Worm (Caenorhabditis elegans) whole organism, young adult: ENCODE results near the gene srh-68.

Experiments
- C17E4.6 ChIP-seq: fragments of 200-800 bp; sonication (Bioruptor generic); IDR thresholded peaks from 2 replicates; pipeline ENCODE4 v1.3.6; 2022; ENCODE audit warnings: missing genetic modification reagents, missing genetic modification characterization, missing compliant biosample characterization
- F37B4.10 ChIP-seq: fragments of 200-800 bp; sonication (Bioruptor generic); IDR thresholded peaks from 2 replicates; pipeline ENCODE4 v1.3.6; 2022; ENCODE audit warnings: missing genetic modification characterization, missing compliant biosample characterization
- F55B11.4 ChIP-seq: sonication (generic microtip); optimal IDR thresholded peaks from 2 replicates; lab custom pipeline; 2016; ENCODE audit warnings: missing compliant biosample characterization, missing genetic modification characterization, borderline replicate concordance; ENCODE audit not compliant: insufficient read depth
- F57A8.1 ChIP-seq: fragments of 200-800 bp; sonication (Bioruptor generic); optimal IDR thresholded peaks from 2 replicates; lab custom pipeline; 2018; ENCODE audit warnings: mild to moderate bottlenecking, missing genetic modification characterization, moderate library complexity, missing compliant biosample characterization
- Y79H2A.3 ChIP-seq: fragments of 200-800 bp; sonication (Bioruptor generic); conservative IDR thresholded peaks from 2 replicates; pipeline ENCODE4 v1.3.6; 2022; ENCODE audit warnings: missing genetic modification reagents, missing genetic modification characterization, missing compliant biosample characterization
- Y95B8A.8 ChIP-seq: fragments of 200-800 bp; sonication (Bioruptor generic); IDR thresholded peaks from 2 replicates; pipeline ENCODE4 v1.3.6; 2022; ENCODE audit warnings: missing genetic modification reagents, missing genetic modification characterization, missing compliant biosample characterization
- akir-1 ChIP-seq: fragments of 200-800 bp; sonication (Bioruptor generic); optimal IDR thresholded peaks from 2 replicates; lab custom pipeline; 2018; ENCODE audit warnings: mild to moderate bottlenecking, missing genetic modification characterization, moderate library complexity, missing compliant biosample characterization
- athp-1 ChIP-seq: sonication (generic microtip); optimal IDR thresholded peaks from 2 replicates; lab custom pipeline; 2017; ENCODE audit warnings: mild to moderate bottlenecking, missing genetic modification characterization, missing compliant biosample characterization
- cebp-2 ChIP-seq: fragments of 200-800 bp; sonication (Bioruptor generic); IDR thresholded peaks from 2 replicates; pipeline ENCODE4 v1.3.6; 2022; ENCODE audit warnings: missing genetic modification characterization, missing compliant biosample characterization
- ceh-100 ChIP-seq: fragments of 200-800 bp; sonication (Bioruptor generic); IDR thresholded peaks from 2 replicates; pipeline ENCODE4 v1.3.6; 2022; ENCODE audit warnings: missing genetic modification reagents, missing genetic modification characterization, missing compliant biosample characterization
- ceh-27 ChIP-seq: fragments of 200-800 bp; sonication (Bioruptor generic); optimal IDR thresholded peaks from 2 replicates; lab custom pipeline; 2018; ENCODE audit warnings: mild to moderate bottlenecking, missing genetic modification characterization, moderate library complexity, missing compliant biosample characterization
- chd-7 ChIP-seq: sonication (generic microtip); optimal IDR thresholded peaks from 2 replicates; lab custom pipeline; 2016; ENCODE audit warnings: mild to moderate bottlenecking, missing genetic modification characterization, moderate library complexity, missing compliant biosample characterization
- dox-1 ChIP-seq: fragments of 200-800 bp; sonication (Bioruptor generic); IDR thresholded peaks from 2 replicates; pipeline ENCODE4 v1.3.6; 2022; ENCODE audit warnings: missing genetic modification reagents, missing genetic modification characterization, missing compliant biosample characterization
- dpff-1 ChIP-seq: sonication (generic microtip); optimal IDR thresholded peaks from 2 replicates; lab custom pipeline; 2017; ENCODE audit warnings: mild to moderate bottlenecking, missing genetic modification characterization, missing compliant biosample characterization
- dpl-1 ChIP-seq: fragments of 150-350 bp; optimal IDR thresholded peaks from 2 replicates; lab custom pipeline; 2014; ENCODE audit warnings: missing biosample characterization, missing genetic modification reagents, missing genetic modification characterization
- egl-18 ChIP-seq: fragments of 200-800 bp; sonication (Bioruptor generic); IDR thresholded peaks from 2 replicates; pipeline ENCODE4 v1.3.6; 2022; ENCODE audit warnings: missing genetic modification reagents, missing genetic modification characterization, missing compliant biosample characterization
- egrh-3 ChIP-seq: fragments of 200-800 bp; sonication (Bioruptor generic); IDR thresholded peaks from 2 replicates; pipeline ENCODE4 v1.3.6; 2022; ENCODE audit warnings: missing genetic modification reagents, missing genetic modification characterization, missing compliant biosample characterization
- him-1 ChIP-seq: sonication (generic microtip); optimal IDR thresholded peaks from 2 replicates; lab custom pipeline; 2016; ENCODE audit warnings: missing genotype, missing genetic modification reagents, missing genetic modification characterization, missing compliant biosample characterization
- hmg-1.2 ChIP-seq: fragments of 200-800 bp; sonication (Bioruptor generic); IDR thresholded peaks from 2 replicates; pipeline ENCODE4 v1.3.6; 2022; ENCODE audit warnings: missing genetic modification reagents, missing genetic modification characterization, missing compliant biosample characterization
- hsf-1 ChIP-seq: fragments of 200-800 bp; sonication (Bioruptor generic); IDR thresholded peaks from 2 replicates; pipeline ENCODE4 v1.3.6; 2022; ENCODE audit warnings: missing genetic modification reagents, missing genetic modification characterization, missing compliant biosample characterization
- lin-35 ChIP-seq, 3 experiments: fragments of 150-350 bp in 2 of 3; sonication (generic microtip) in 1 of 3; optimal IDR thresholded peaks; 2 replicates each; lab custom pipeline; 2014 to 2018; ENCODE audit warnings: missing biosample characterization in 3 of 3, missing genetic modification characterization in 3 of 3, missing genetic modification reagents in 3 of 3
- lir-1 ChIP-seq: fragments of 200-800 bp; sonication (Bioruptor generic); conservative IDR thresholded peaks from 2 replicates; pipeline ENCODE4 v1.3.6; 2022; ENCODE audit warnings: missing genetic modification reagents, missing genetic modification characterization, missing compliant biosample characterization
- lsy-27 ChIP-seq: sonication (generic microtip); optimal IDR thresholded peaks from 2 replicates; lab custom pipeline; 2017; ENCODE audit warnings: missing genetic modification characterization, mild to moderate bottlenecking, missing compliant biosample characterization, antibody characterized with exemption, missing genotype, borderline replicate concordance; ENCODE audit not compliant: insufficient read depth
- mcd-1 ChIP-seq: fragments of 200-800 bp; sonication (Bioruptor generic); IDR thresholded peaks from 2 replicates; pipeline ENCODE4 v1.3.6; 2022; ENCODE audit warnings: missing genetic modification reagents, missing genetic modification characterization, missing compliant biosample characterization
- mel-28 ChIP-seq: sonication (generic microtip); optimal IDR thresholded peaks from 2 replicates; lab custom pipeline; 2016; ENCODE audit warnings: borderline replicate concordance, mild to moderate bottlenecking, missing genetic modification characterization, missing compliant biosample characterization
- mes-4 ChIP-seq: sonication (generic microtip); optimal IDR thresholded peaks from 2 replicates; lab custom pipeline; 2016; ENCODE audit warnings: missing genotype, missing genetic modification characterization, missing compliant biosample characterization
- mxl-1 ChIP-seq: sonication (generic microtip); optimal IDR thresholded peaks from 2 replicates; lab custom pipeline; 2016; ENCODE audit warnings: missing genetic modification characterization, missing compliant biosample characterization
- nfya-1 ChIP-seq: sonication (generic microtip); optimal IDR thresholded peaks from 2 replicates; lab custom pipeline; 2017; ENCODE audit warnings: antibody characterized with exemption, missing compliant biosample characterization, missing genetic modification characterization, borderline replicate concordance; ENCODE audit not compliant: insufficient read depth
- nhr-120 ChIP-seq: fragments of 200-800 bp; sonication (Bioruptor generic); IDR thresholded peaks from 2 replicates; pipeline ENCODE4 v1.3.6; 2022; ENCODE audit warnings: missing genetic modification characterization, missing compliant biosample characterization
- nhr-27 ChIP-seq: fragments of 200-800 bp; sonication (Bioruptor generic); optimal IDR thresholded peaks from 2 replicates; lab custom pipeline; 2018; ENCODE audit warnings: mild to moderate bottlenecking, missing genetic modification characterization, moderate library complexity, missing compliant biosample characterization
- pbrm-1 ChIP-seq: fragments of 200-800 bp; sonication (Bioruptor generic); IDR thresholded peaks from 2 replicates; pipeline ENCODE4 v1.3.6; 2022; ENCODE audit warnings: missing genetic modification reagents, missing genetic modification characterization, missing compliant biosample characterization
- repo-1 ChIP-seq: sonication (generic microtip); optimal IDR thresholded peaks from 2 replicates; lab custom pipeline; 2017; ENCODE audit warnings: mild to moderate bottlenecking, missing genetic modification characterization, missing compliant biosample characterization
- snpc-1.3 ChIP-seq: sonication (generic microtip); optimal IDR thresholded peaks from 2 replicates; lab custom pipeline; 2017; ENCODE audit warnings: missing genetic modification characterization, mild to moderate bottlenecking, missing compliant biosample characterization, antibody characterized with exemption, moderate library complexity, missing genotype, missing genetic modification reagents; ENCODE audit not compliant: insufficient read depth
- snpc-3.4 ChIP-seq: sonication (generic microtip); optimal IDR thresholded peaks from 2 replicates; lab custom pipeline; 2017; ENCODE audit warnings: missing genetic modification characterization, mild to moderate bottlenecking, missing compliant biosample characterization, antibody characterized with exemption, moderate library complexity, missing genotype, missing genetic modification reagents
- xnd-1 ChIP-seq: sonication (generic microtip); optimal IDR thresholded peaks from 2 replicates; lab custom pipeline; 2016; ENCODE audit warnings: missing genotype, missing genetic modification reagents, missing genetic modification characterization, missing compliant biosample characterization
- zfh-2 ChIP-seq: fragments of 200-800 bp; sonication (Bioruptor generic); conservative IDR thresholded peaks from 2 replicates; pipeline ENCODE4 v1.3.6; 2022; ENCODE audit warnings: missing genetic modification reagents, missing genetic modification characterization, missing compliant biosample characterization
- zim-3 ChIP-seq: sonication (generic microtip); optimal IDR thresholded peaks from 2 replicates; lab custom pipeline; 2017; ENCODE audit warnings: mild to moderate bottlenecking, missing genetic modification characterization, moderate library complexity, missing compliant biosample characterization
- ztf-25 ChIP-seq: fragments of 200-800 bp; sonication (Bioruptor generic); IDR thresholded peaks from 2 replicates; pipeline ENCODE4 v1.3.6; 2022; ENCODE audit warnings: missing genetic modification reagents, missing genetic modification characterization, missing compliant biosample characterization
- ztf-3 ChIP-seq: fragments of 200-800 bp; sonication (Bioruptor generic); optimal IDR thresholded peaks from 2 replicates; lab custom pipeline; 2018; ENCODE audit warnings: mild to moderate bottlenecking, missing genetic modification characterization, missing compliant biosample characterization
- ztf-6 ChIP-seq: fragments of 200-800 bp; sonication (Bioruptor generic); IDR thresholded peaks from 2 replicates; pipeline ENCODE4 v1.3.6; 2022; ENCODE audit warnings: missing genetic modification reagents, missing genetic modification characterization, missing compliant biosample characterization

The srh-68 gene

ce11 chrII:12488810-12489209, 18.3 kb upstream of the srh-68 start:
- TF ChIP-seq F55B11.4 (tag; lab: Kevin White, UChicago) (no peak), ztf-6 (GFP tag; lab: Robert Waterston, UW) (no peak), chd-7 (tag; lab: Kevin White, UChicago) (no peak), nhr-27 (tag; lab: Kevin White, UChicago) (no peak), akir-1 (GFP tag; lab: Kevin White, UChicago) (no peak), lir-1 (no peak), dox-1 (GFP tag; lab: Robert Waterston, UW) (no peak), egl-18 (GFP tag; lab: Robert Waterston, UW) (no peak), nhr-120 (GFP tag; lab: Robert Waterston, UW) (no peak), zim-3 (tag; lab: Kevin White, UChicago) (no peak), him-1 (tag; lab: Kevin White, UChicago) (no peak), lsy-27 (tag; lab: Kevin White, UChicago) (no peak), mxl-1 (no peak)
- TF ChIP-seq, all 124 proteins: peak for 0

ce11 chrII:12489903-12490302, 17.2 kb upstream of the srh-68 start, which contains the start of gene T21B4.15:
Gene T21B4.15, plus strand, starts transcription at chrII:12490203.
- TF ChIP-seq Y79H2A.3 (GFP tag; lab: Robert Waterston, UW) = no peak
- no peak for TF ChIP-seq hmg-1.2 (GFP tag; lab: Robert Waterston, UW)
- TF ChIP-seq ceh-100 (GFP tag; lab: Robert Waterston, UW) = no peak
- TF ChIP-seq athp-1 = no peak
- TF ChIP-seq repo-1 = no peak
- no peak for TF ChIP-seq Y95B8A.8
- no peak for TF ChIP-seq ztf-25 (GFP tag; lab: Robert Waterston, UW)
- no peak for TF ChIP-seq dpl-1
- TF ChIP-seq mes-4 = no peak

- TF ChIP-seq dpl-1 (no peak), dpff-1 (tag; lab: Kevin White, UChicago) (no peak), nfya-1 (no peak), zfh-2 (GFP tag; lab: Robert Waterston, UW) (0 out of 2 replicates have a peak, but pooled peaks have one; percentile 29)
Measured at ce11 chrII:12491936-12492335, 15.2 kb upstream of the srh-68 start, which contains the start of gene srz-6. Gene srz-6, plus strand, starts transcription at chrII:12492236.

- TF ChIP-seq egrh-3 (GFP tag; lab: Robert Waterston, UW) = peak; percentile 97
- no peak for TF ChIP-seq xnd-1 (tag; lab: Kevin White, UChicago)
- peak; percentile 74 for TF ChIP-seq zfh-2 (GFP tag; lab: Robert Waterston, UW)
- 0 out of 2 replicates have a peak, but pooled peaks have one; percentile 71 for TF ChIP-seq F37B4.10 (GFP tag; lab: Robert Waterston, UW)
- TF ChIP-seq ceh-27 (GFP tag; lab: Kevin White, UChicago) = no peak
- TF ChIP-seq cebp-2 (GFP tag; lab: Robert Waterston, UW) = 0 out of 2 replicates have a peak, but pooled peaks have one; percentile 4
Measured at ce11 chrII:12494067-12494477, 13.1 kb upstream of the srh-68 start.

ce11 chrII:12494556-12495131, 12.5 kb upstream of the srh-68 start, which contains the start of gene col-85:
Gene col-85, minus strand, starts transcription at chrII:12495095.
- TF ChIP-seq hsf-1 (GFP tag; lab: Robert Waterston, UW) (peak; percentile 52; the same call in 1 of the 2 replicates), dpff-1 (tag; lab: Kevin White, UChicago) (no peak), F57A8.1 (GFP tag; lab: Kevin White, UChicago) (peak; percentile 43), lsy-27 (tag; lab: Kevin White, UChicago) (peak; percentile 29), snpc-1.3 (peak; percentile 87), mel-28 (peak; percentile 3), pbrm-1 (peak; percentile 92), lin-35 (GFP tag; optimal IDR thresholded peaks at IDR 0.05; lab: Kevin White, UChicago) (peak in 1 of 3 experiments; percentile 78), mcd-1 (GFP tag; lab: Robert Waterston, UW) (peak; percentile 86), snpc-3.4 (tag; lab: Kevin White, UChicago) (peak; percentile 92), nfya-1 (no peak), ztf-25 (GFP tag; lab: Robert Waterston, UW) (peak; percentile 93), C17E4.6 (GFP tag; lab: Robert Waterston, UW) (no peak), athp-1 (peak; percentile 60), ztf-3 (peak; percentile 55)
